Worm (Caenorhabditis elegans): ENCODE data around the gene F01G10.5.
A peak's percentile ranks its signal among the peaks of the same experiment; 100 is the strongest.

Gene F01G10.5

DNA sequence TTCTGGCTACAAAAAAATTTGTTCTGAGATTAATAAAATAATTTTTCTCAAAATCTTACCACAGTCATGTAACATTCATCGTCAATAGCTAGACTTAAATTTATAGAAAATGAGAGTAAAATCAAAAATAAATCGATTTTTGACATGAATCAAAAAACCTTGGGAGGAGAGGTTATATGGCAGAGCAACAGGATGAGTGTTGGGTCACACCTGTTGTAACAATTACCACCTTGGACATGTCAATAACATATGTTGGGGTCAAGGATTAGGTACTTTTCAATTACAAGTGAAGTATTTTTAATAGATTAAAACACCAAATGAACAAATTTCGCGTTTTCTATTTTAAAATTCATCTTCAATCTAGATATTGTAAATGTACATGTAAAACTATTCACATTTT lies 10.8 kb upstream of the F01G10.5 start, which contains the start of gene lipl-7:
TSS of gene lipl-7 (minus strand) at position 165 of the 400 bp plus-strand sequence.
- no peak for TF ChIP-seq unc-86 (tag; optimal IDR thresholded peaks at IDR 0.05)
- no peak for TF ChIP-seq lin-35 (GFP tag; optimal IDR thresholded peaks at IDR 0.05)
- TF ChIP-seq unc-30 (tag; optimal IDR thresholded peaks at IDR 0.05), result no peak
- no peak for TF ChIP-seq ztf-11 (tag; optimal IDR thresholded peaks at IDR 0.05)
- TF ChIP-seq nhr-71 (tag; optimal IDR thresholded peaks at IDR 0.05), result peak; percentile 11
- TF ChIP-seq nhr-85 (tag), result peak; percentile 53
- TF ChIP-seq ces-1 (GFP tag; optimal IDR thresholded peaks at IDR 0.05), result no peak

DNA sequence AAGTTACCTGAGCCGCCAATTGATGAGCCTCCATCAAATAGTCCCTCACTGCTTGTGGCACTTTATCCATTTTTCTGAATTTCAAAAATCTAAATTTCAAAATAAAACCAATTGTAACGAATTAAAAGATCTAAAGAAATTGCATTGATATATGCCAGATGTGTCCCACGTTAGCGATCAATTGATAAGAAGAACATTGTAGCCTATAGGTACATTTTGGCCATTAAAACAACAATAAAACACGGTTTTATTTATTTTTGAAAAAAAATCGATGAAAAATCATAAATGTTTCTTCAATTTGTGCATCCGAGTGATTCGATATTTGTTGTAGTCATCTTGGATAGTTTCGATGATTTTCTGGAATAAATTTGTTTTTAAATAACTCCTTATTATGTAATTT lies 8.2 kb upstream of the F01G10.5 start, which contains the start of gene ech-8:
TSS of gene ech-8 (minus strand) at position 132 of the 400 bp plus-strand sequence.
- no peak for TF ChIP-seq lin-14 (GFP tag; optimal IDR thresholded peaks at IDR 0.05)
- TF ChIP-seq elt-3 (tag; optimal IDR thresholded peaks at IDR 0.05), result peak in 1 of 6 experiments; percentile 5
- no peak for TF ChIP-seq ceh-88 (GFP tag; IDR thresholded peaks at IDR 0.05)
- no peak for TF ChIP-seq fkh-4 (tag; optimal IDR thresholded peaks at IDR 0.05; ENCODE audit: borderline replicate concordance)
- no peak for TF ChIP-seq hpl-2 (GFP tag; optimal IDR thresholded peaks at IDR 0.05)
- TF ChIP-seq ceh-82 (tag; optimal IDR thresholded peaks at IDR 0.05), result no peak
- TF ChIP-seq nhr-90 (tag; optimal IDR thresholded peaks at IDR 0.05; ENCODE audit: poor library complexity), result no peak
- TF ChIP-seq fkh-10 (GFP tag; optimal IDR thresholded peaks at IDR 0.05), result no peak
- no peak for TF ChIP-seq nhr-12 (tag; optimal IDR thresholded peaks at IDR 0.05)
- TF ChIP-seq mef-2 (tag; optimal IDR thresholded peaks at IDR 0.05), result no peak
- TF ChIP-seq nhr-20 (tag; optimal IDR thresholded peaks at IDR 0.05), result peak; percentile 13
- no peak for TF ChIP-seq nhr-11 (tag; optimal IDR thresholded peaks at IDR 0.05)
- no peak for TF ChIP-seq egl-13 (tag; optimal IDR thresholded peaks at IDR 0.05)
- no peak for TF ChIP-seq lsy-2 (tag; optimal IDR thresholded peaks at IDR 0.05)

DNA sequence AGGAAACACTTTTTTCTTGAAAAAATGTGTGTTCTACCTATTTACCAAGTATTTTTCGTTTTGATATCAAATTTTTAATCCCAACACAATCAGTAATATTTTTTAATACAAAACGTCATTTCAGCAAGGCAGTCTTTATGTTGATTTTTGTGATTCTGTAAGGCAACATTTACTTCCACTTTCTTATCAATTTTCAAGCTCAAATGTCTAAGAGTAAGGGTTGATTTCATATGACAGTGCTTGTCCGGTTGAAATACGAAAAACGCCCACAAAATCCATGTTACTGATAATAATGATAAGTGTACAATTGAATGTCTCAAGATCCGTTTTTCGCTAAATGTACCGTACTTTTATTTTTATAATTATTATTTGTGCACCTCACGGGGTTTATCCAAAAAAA lies 5.2 kb upstream of the F01G10.5 start:
- no peak for TF ChIP-seq unc-98 (GFP tag; IDR thresholded peaks at IDR 0.05)
- TF ChIP-seq jun-1 (tag; optimal IDR thresholded peaks at IDR 0.05), result peak; percentile 32
- peak; percentile 68 for TF ChIP-seq elt-2 (tag; optimal IDR thresholded peaks at IDR 0.05)
- no peak for TF ChIP-seq egl-13 (tag; optimal IDR thresholded peaks at IDR 0.05)

DNA sequence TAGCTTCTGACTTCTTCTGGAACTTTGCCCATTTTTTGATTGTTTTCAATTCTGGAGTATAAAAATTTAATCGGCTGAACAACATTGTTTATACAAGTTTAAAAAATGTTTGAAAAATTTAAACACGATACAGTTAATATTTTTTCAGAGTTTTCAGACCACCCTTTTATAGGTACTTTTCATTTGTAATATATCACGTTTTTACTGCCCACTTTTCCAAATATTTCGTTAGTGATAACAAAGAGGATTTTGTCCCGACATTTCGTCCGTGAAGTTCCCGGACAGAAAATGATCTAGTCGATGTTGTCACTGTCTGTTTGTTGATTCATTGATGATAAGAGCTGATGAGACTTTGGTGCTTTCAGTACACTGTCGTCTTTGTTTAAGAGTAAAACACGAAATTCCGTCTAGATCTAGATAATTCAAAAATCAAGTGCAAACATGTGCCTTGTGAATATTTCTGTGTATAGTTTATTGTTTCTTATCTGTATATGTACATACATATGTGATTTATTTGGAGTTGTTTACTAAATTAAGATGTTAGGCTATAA lies 4.5 kb upstream of the F01G10.5 start, which contains the start of gene ech-9:
TSS of gene ech-9 (minus strand) at position 51 of the 551 bp plus-strand sequence.
- TF ChIP-seq elt-2 (tag; optimal IDR thresholded peaks at IDR 0.05) (peak; percentile 39), pqm-1 (tag; optimal IDR thresholded peaks at IDR 0.05) (no peak)

DNA sequence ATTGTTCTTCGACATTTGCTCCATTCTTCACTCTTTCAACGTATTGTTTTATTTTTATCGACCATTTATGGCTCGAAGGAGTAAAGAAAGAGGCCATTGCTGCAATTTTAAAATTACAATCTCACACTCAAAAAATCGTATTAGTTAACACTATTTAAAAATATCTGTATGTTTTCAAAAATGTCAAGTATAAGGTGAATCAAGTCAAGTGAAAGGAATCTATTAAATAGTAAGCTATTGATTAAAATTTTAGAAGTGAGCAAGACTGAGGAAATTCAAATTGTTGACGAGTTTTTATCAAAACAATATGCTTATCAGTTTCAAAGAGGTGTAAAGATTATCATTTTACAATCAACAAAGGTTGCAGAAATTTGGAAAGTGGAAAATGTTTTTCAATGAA lies 1.6 kb upstream of the F01G10.5 start, which contains the start of gene F01G10.4:
TSS of gene F01G10.4 (minus strand) at position 101 of the 400 bp plus-strand sequence.
- TF ChIP-seq alr-1 (tag; optimal IDR thresholded peaks at IDR 0.05; ENCODE audit: borderline replicate concordance), result no peak
- no peak for TF ChIP-seq F16B12.6 (tag; optimal IDR thresholded peaks at IDR 0.05)
- TF ChIP-seq zip-4 (GFP tag; optimal IDR thresholded peaks at IDR 0.05), result no peak
- TF ChIP-seq sox-4 (tag; optimal IDR thresholded peaks at IDR 0.05), result no peak
- TF ChIP-seq unc-30 (tag; optimal IDR thresholded peaks at IDR 0.05), result no peak
- TF ChIP-seq ceh-82 (tag; optimal IDR thresholded peaks at IDR 0.05), result no peak
- no peak for TF ChIP-seq ceh-63 (GFP tag; optimal IDR thresholded peaks at IDR 0.05)

DNA sequence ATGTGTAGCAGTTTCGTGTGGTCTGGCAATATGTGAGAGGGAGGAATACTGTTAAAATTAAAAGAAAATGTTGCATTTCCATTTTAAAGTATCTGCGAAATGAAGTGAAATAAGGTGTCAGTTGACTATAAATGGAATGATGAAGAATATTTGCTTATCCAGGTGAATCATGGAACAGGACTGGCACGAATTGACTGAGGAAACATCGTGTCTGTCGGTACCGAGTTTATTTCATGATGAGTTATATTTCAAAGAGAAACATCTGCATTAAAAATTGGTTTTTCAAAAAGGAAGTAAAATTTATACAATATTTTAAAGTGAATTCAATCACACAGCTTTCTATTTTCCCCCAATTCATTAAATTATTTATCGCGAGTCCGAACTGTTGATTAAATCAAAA lies 3.3 kb downstream of the F01G10.5 start, which contains the start of gene F01G10.6:
TSS of gene F01G10.6 (minus strand) at position 101 of the 400 bp plus-strand sequence.
- no peak for TF ChIP-seq ceh-63 (GFP tag; optimal IDR thresholded peaks at IDR 0.05)
- TF ChIP-seq ztf-11 (tag; optimal IDR thresholded peaks at IDR 0.05), result no peak
- no peak for TF ChIP-seq xbp-1 (tag; optimal IDR thresholded peaks at IDR 0.05)
- TF ChIP-seq irx-1 (tag; optimal IDR thresholded peaks at IDR 0.05), result no peak
- no peak for TF ChIP-seq egl-13 (tag; optimal IDR thresholded peaks at IDR 0.05)
- no peak for TF ChIP-seq vab-15 (tag; optimal IDR thresholded peaks at IDR 0.05)
- TF ChIP-seq nhr-19 (GFP tag; conservative IDR thresholded peaks at IDR 0.05), result no peak
- TF ChIP-seq sptf-1 (tag; optimal IDR thresholded peaks at IDR 0.05), result no peak

Measured in whole organism, L1 larva.